Fruit fly (Drosophila melanogaster) whole organism, embryonic: ENCODE measurements around the gene CG14913.

Source experiments
- ATbp ChIP-seq: fragments of 200-800 bp; sonication (Bioruptor generic); optimal IDR thresholded peaks from 2 replicates; lab custom pipeline; 2017; ENCODE audit warnings: missing biosample characterization, mild to moderate bottlenecking, missing genetic modification characterization, missing genetic modification reagents
- C15 ChIP-seq: fragments of 200-800 bp; sonication (Bioruptor generic); IDR thresholded peaks from 3 replicates; pipeline ENCODE4 v1.3.6; 2022; ENCODE audit warnings: missing biosample characterization, missing genetic modification characterization
- CG10321 ChIP-seq: fragments of 200-800 bp; sonication (Bioruptor generic); IDR thresholded peaks from 2 replicates; pipeline ENCODE4 v1.3.6; 2022; ENCODE audit warnings: missing biosample characterization, missing genetic modification characterization
- CG11398 ChIP-seq: fragments of 200-800 bp; sonication (Bioruptor generic); optimal IDR thresholded peaks from 2 replicates; lab custom pipeline; 2016; ENCODE audit warnings: missing biosample characterization, missing genetic modification characterization
- CG1233 ChIP-seq: fragments of 200-800 bp; sonication (Bioruptor generic); optimal IDR thresholded peaks from 4 replicates; lab custom pipeline; 2018; ENCODE audit warnings: missing biosample characterization, mild to moderate bottlenecking, missing genetic modification characterization
- CG14860 ChIP-seq: fragments of 200-800 bp; sonication (Bioruptor generic); IDR thresholded peaks from 3 replicates; pipeline ENCODE4 v1.3.6; 2022; ENCODE audit warnings: missing biosample characterization, missing genetic modification characterization; ENCODE audit not compliant: partially characterized antibody
- CG15601 ChIP-seq: fragments of 200-800 bp; sonication (Bioruptor generic); optimal IDR thresholded peaks from 3 replicates; lab custom pipeline; 2019; ENCODE audit warnings: missing biosample characterization, mild to moderate bottlenecking, missing genetic modification characterization, moderate library complexity
- CG17912 ChIP-seq: fragments of 200-800 bp; sonication (Bioruptor generic); optimal IDR thresholded peaks from 2 replicates; lab custom pipeline; 2018; ENCODE audit warnings: missing biosample characterization, mild to moderate bottlenecking, missing genetic modification characterization
- CG18262 ChIP-seq: fragments of 200-800 bp; optimal IDR thresholded peaks from 3 replicates; lab custom pipeline; 2019; ENCODE audit warnings: missing biosample characterization, mild to moderate bottlenecking, missing genetic modification characterization, moderate library complexity
- CG2712 ChIP-seq: fragments of 200-800 bp; optimal IDR thresholded peaks from 3 replicates; lab custom pipeline; 2019; ENCODE audit warnings: missing biosample characterization, mild to moderate bottlenecking, missing genetic modification characterization, moderate library complexity
- CG31224 ChIP-seq: fragments of 200-800 bp; sonication (Bioruptor generic); IDR thresholded peaks from 2 replicates; pipeline ENCODE4 v1.3.6; 2022; ENCODE audit warnings: missing biosample characterization, missing genetic modification characterization
- CG33213 ChIP-seq: fragments of 200-800 bp; sonication (Bioruptor generic); optimal IDR thresholded peaks from 3 replicates; lab custom pipeline; 2016; ENCODE audit warnings: missing biosample characterization, missing genetic modification characterization
- CG4404 ChIP-seq: fragments of 200-800 bp; sonication (Bioruptor generic); IDR thresholded peaks from 2 replicates; pipeline ENCODE4 v1.3.6; 2022; ENCODE audit warnings: missing biosample characterization, missing genetic modification characterization
- CG4424 ChIP-seq: fragments of 200-800 bp; sonication (Bioruptor generic); optimal IDR thresholded peaks from 3 replicates; lab custom pipeline; 2016; ENCODE audit warnings: missing biosample characterization, missing genetic modification characterization
- CG4820 ChIP-seq: fragments of 200-800 bp; sonication (Bioruptor generic); optimal IDR thresholded peaks from 3 replicates; lab custom pipeline; 2016; ENCODE audit warnings: missing biosample characterization, missing genetic modification characterization
- CG6765 ChIP-seq: fragments of 200-800 bp; sonication (Bioruptor generic); optimal IDR thresholded peaks from 3 replicates; lab custom pipeline; 2017; ENCODE audit warnings: missing biosample characterization, mild to moderate bottlenecking, missing genetic modification characterization
- CG7271 ChIP-seq: fragments of 200-800 bp; sonication (Bioruptor generic); optimal IDR thresholded peaks from 2 replicates; lab custom pipeline; 2018; ENCODE audit warnings: missing biosample characterization, mild to moderate bottlenecking, missing genetic modification characterization, moderate library complexity
- CG7357 ChIP-seq: fragments of 200-800 bp; sonication (Bioruptor generic); IDR thresholded peaks from 3 replicates; pipeline ENCODE4 v1.3.6; 2022; ENCODE audit warnings: missing biosample characterization, missing genetic modification characterization
- CG7839 ChIP-seq: fragments of 200-800 bp; sonication (Bioruptor generic); optimal IDR thresholded peaks from 3 replicates; lab custom pipeline; 2018; ENCODE audit warnings: missing biosample characterization, mild to moderate bottlenecking, missing genetic modification characterization, moderate library complexity
- CG7987 ChIP-seq: fragments of 200-800 bp; sonication (Bioruptor generic); optimal IDR thresholded peaks from 2 replicates; lab custom pipeline; 2018; ENCODE audit warnings: missing biosample characterization, mild to moderate bottlenecking, missing genetic modification characterization, moderate library complexity
- CG8281 ChIP-seq: fragments of 200-800 bp; sonication (Bioruptor generic); optimal IDR thresholded peaks from 2 replicates; lab custom pipeline; 2018; ENCODE audit warnings: missing biosample characterization, mild to moderate bottlenecking, missing genetic modification characterization, moderate library complexity
- CG9797 ChIP-seq: fragments of 200-800 bp; sonication (Bioruptor generic); optimal IDR thresholded peaks from 3 replicates; lab custom pipeline; 2018; ENCODE audit warnings: missing biosample characterization, mild to moderate bottlenecking, missing genetic modification characterization
- Camta ChIP-seq: fragments of 200-800 bp; sonication (Bioruptor generic); optimal IDR thresholded peaks from 2 replicates; lab custom pipeline; 2016; ENCODE audit warnings: missing biosample characterization, missing genetic modification characterization
- Deaf1 ChIP-seq: fragments of 200-800 bp; optimal IDR thresholded peaks from 3 replicates; lab custom pipeline; 2019; ENCODE audit warnings: missing biosample characterization, mild to moderate bottlenecking, missing genetic modification characterization, moderate library complexity
- Dp ChIP-seq: fragments of 200-800 bp; sonication (Bioruptor generic); optimal IDR thresholded peaks from 2 replicates; lab custom pipeline; 2018; ENCODE audit warnings: missing biosample characterization, mild to moderate bottlenecking, missing genetic modification characterization, moderate library complexity
- Drgx ChIP-seq: fragments of 200-800 bp; sonication (Bioruptor generic); IDR thresholded peaks from 2 replicates; pipeline ENCODE4 v1.3.6; 2022; ENCODE audit warnings: missing biosample characterization, missing genetic modification characterization
- HLH54F ChIP-seq: fragments of 200-800 bp; sonication (Bioruptor generic); optimal IDR thresholded peaks from 3 replicates; lab custom pipeline; 2016; ENCODE audit warnings: missing biosample characterization, missing genetic modification characterization
- Meics ChIP-seq: fragments of 200-800 bp; sonication (Bioruptor generic); optimal IDR thresholded peaks from 2 replicates; lab custom pipeline; 2017; ENCODE audit warnings: missing biosample characterization, mild to moderate bottlenecking, missing genetic modification characterization
- NC2β ChIP-seq: fragments of 200-800 bp; sonication (Bioruptor generic); optimal IDR thresholded peaks from 2 replicates; lab custom pipeline; 2016; ENCODE audit warnings: missing biosample characterization, missing genetic modification characterization
- NFAT ChIP-seq: fragments of 200-800 bp; sonication (Bioruptor generic); IDR thresholded peaks from 2 replicates; pipeline ENCODE4 v1.3.6; 2022; ENCODE audit warnings: missing biosample characterization, missing genetic modification characterization
- Rx ChIP-seq: fragments of 200-800 bp; sonication (Bioruptor generic); IDR thresholded peaks from 2 replicates; pipeline ENCODE4 v1.3.6; 2022; ENCODE audit warnings: missing biosample characterization, missing genetic modification characterization
- Side ChIP-seq: fragments of 200-800 bp; sonication (Bioruptor generic); optimal IDR thresholded peaks from 2 replicates; lab custom pipeline; 2016; ENCODE audit warnings: missing biosample characterization, missing genetic modification characterization
- Sry-δ ChIP-seq: fragments of 200-800 bp; sonication (Bioruptor generic); optimal IDR thresholded peaks from 2 replicates; lab custom pipeline; 2016; ENCODE audit warnings: missing biosample characterization, missing genetic modification characterization
- eve ChIP-seq, 2 experiments: fragments of >200 bp; optimal IDR thresholded peaks; 2 replicates each; lab custom pipeline; 2017; ENCODE audit warnings: missing biosample characterization in 2 of 2, missing genetic modification characterization in 2 of 2
- gcm2 ChIP-seq: fragments of 200-800 bp; sonication (Bioruptor generic); optimal IDR thresholded peaks from 2 replicates; lab custom pipeline; 2016; ENCODE audit warnings: missing biosample characterization, missing genetic modification characterization
- grau ChIP-seq: fragments of 200-800 bp; optimal IDR thresholded peaks from 3 replicates; lab custom pipeline; 2019; ENCODE audit warnings: missing biosample characterization, mild to moderate bottlenecking, missing genetic modification characterization, moderate library complexity
- inv ChIP-seq: fragments of 200-800 bp; sonication (Bioruptor generic); IDR thresholded peaks from 2 replicates; pipeline ENCODE4 v1.3.6; 2022; ENCODE audit warnings: missing biosample characterization, missing genetic modification characterization; ENCODE audit not compliant: partially characterized antibody
- lab ChIP-seq: fragments of 200-800 bp; sonication (Bioruptor generic); optimal IDR thresholded peaks from 3 replicates; lab custom pipeline; 2017; ENCODE audit warnings: missing biosample characterization, missing genetic modification characterization, mild to moderate bottlenecking, moderate library complexity, missing genetic modification reagents
- org-1 ChIP-seq: fragments of 200-800 bp; sonication (Bioruptor generic); optimal IDR thresholded peaks from 2 replicates; lab custom pipeline; 2017; ENCODE audit warnings: missing biosample characterization, missing genetic modification characterization
- pita ChIP-seq: fragments of 200-800 bp; sonication (Bioruptor generic); optimal IDR thresholded peaks from 2 replicates; lab custom pipeline; 2017; ENCODE audit warnings: missing biosample characterization, mild to moderate bottlenecking, missing genetic modification characterization
- pzg ChIP-seq: fragments of 200-800 bp; sonication (Bioruptor generic); optimal IDR thresholded peaks from 3 replicates; lab custom pipeline; 2018; ENCODE audit warnings: missing biosample characterization, mild to moderate bottlenecking, missing genetic modification characterization, moderate library complexity
- salm ChIP-seq: fragments of 200-800 bp; sonication (Bioruptor generic); optimal IDR thresholded peaks from 2 replicates; lab custom pipeline; 2018; ENCODE audit warnings: missing biosample characterization, mild to moderate bottlenecking, missing genetic modification characterization
- sd ChIP-seq: fragments of 200-800 bp; sonication (Bioruptor generic); optimal IDR thresholded peaks from 3 replicates; lab custom pipeline; 2018; ENCODE audit warnings: missing biosample characterization, mild to moderate bottlenecking, missing genetic modification characterization, moderate library complexity
- seq ChIP-seq: fragments of 200-800 bp; sonication (Bioruptor generic); IDR thresholded peaks from 2 replicates; pipeline ENCODE4 v1.3.6; 2022; ENCODE audit warnings: missing biosample characterization, missing genetic modification characterization
- sob ChIP-seq: fragments of 200-800 bp; sonication (Bioruptor generic); IDR thresholded peaks from 2 replicates; pipeline ENCODE4 v1.3.6; 2022; ENCODE audit warnings: missing biosample characterization, missing genetic modification characterization
- tin ChIP-seq: fragments of 200-800 bp; sonication (Bioruptor generic); optimal IDR thresholded peaks from 3 replicates; lab custom pipeline; 2016; ENCODE audit warnings: missing biosample characterization, missing genetic modification characterization
- twi ChIP-seq: fragments of 200-800 bp; optimal IDR thresholded peaks from 2 replicates; lab custom pipeline; 2019; ENCODE audit warnings: missing biosample characterization, mild to moderate bottlenecking, missing genetic modification characterization, moderate library complexity
- wek ChIP-seq: fragments of 200-800 bp; sonication (Bioruptor generic); optimal IDR thresholded peaks from 3 replicates; lab custom pipeline; 2018; ENCODE audit warnings: missing biosample characterization, mild to moderate bottlenecking, missing genetic modification characterization, moderate library complexity
- zfh2 ChIP-seq: fragments of 200-800 bp; sonication (Bioruptor generic); optimal IDR thresholded peaks from 2 replicates; lab custom pipeline; 2016; ENCODE audit warnings: missing biosample characterization, missing genetic modification characterization

The CG14913 gene

dm6 chr2L:11003925-11004673, 12.7 kb upstream of the CG14913 start, which contains the start of gene RpL9 (continued):
- TF ChIP-seq CG1233 (GFP tag; lab: Kevin White, UChicago): peak; percentile 83
- peak; percentile 86 for TF ChIP-seq Meics (GFP tag; lab: Kevin White, UChicago)
- TF ChIP-seq grau (tag; lab: Kevin White, UChicago): no peak
- TF ChIP-seq pzg (GFP tag; lab: Kevin White, UChicago): peak; percentile 51
- no peak for TF ChIP-seq eve (GFP tag; optimal IDR thresholded peaks at IDR 0.05; lab: Kevin White, UChicago)
- TF ChIP-seq salm: peak; percentile 73
- TF ChIP-seq org-1: peak; percentile 68
- TF ChIP-seq Sry-δ (GFP tag; lab: Kevin White, UChicago): peak; percentile 7
- TF ChIP-seq CG2712: peak; percentile 50
- peak; percentile 54 for TF ChIP-seq CG4424 (GFP tag; lab: Kevin White, UChicago)
- TF ChIP-seq CG31224 (GFP tag; lab: Robert Waterston, UW): peak; percentile 49; the same call in 1 of the 2 replicates
- no peak for TF ChIP-seq CG14860 (GFP tag; lab: Robert Waterston, UW)
- TF ChIP-seq zfh2 (GFP tag; lab: Kevin White, UChicago): no peak
- no peak for TF ChIP-seq inv (GFP tag; lab: Robert Waterston, UW)
- TF ChIP-seq CG6765 (GFP tag; lab: Kevin White, UChicago): peak; percentile 94
- peak; percentile 61; the same call in 1 of the 3 replicates for TF ChIP-seq C15
- TF ChIP-seq HLH54F (GFP tag; lab: Kevin White, UChicago): peak; percentile 32
- peak; percentile 19 for TF ChIP-seq Dp (GFP tag; lab: Kevin White, UChicago)
- TF ChIP-seq gcm2 (GFP tag; lab: Kevin White, UChicago): peak; percentile 1
- TF ChIP-seq twi (tag; lab: Kevin White, UChicago): no peak
- peak; percentile 85 for TF ChIP-seq wek
- no peak for TF ChIP-seq CG7839 (tag; lab: Kevin White, UChicago)
- 0 out of 3 replicates have a peak, but pooled peaks have one; percentile 25 for TF ChIP-seq CG7357
- TF ChIP-seq CG15601 (tag; lab: Kevin White, UChicago): peak; percentile 53
- TF ChIP-seq CG4820 (GFP tag; lab: Kevin White, UChicago): no peak
- TF ChIP-seq sob (GFP tag; lab: Robert Waterston, UW): no peak; the same call in 1 of the 2 replicates
- peak; percentile 70 for TF ChIP-seq Camta
- TF ChIP-seq Drgx (GFP tag; lab: Robert Waterston, UW): no peak
- peak; percentile 70 for TF ChIP-seq CG11398 (GFP tag; lab: Kevin White, UChicago)
- peak; percentile 95 for TF ChIP-seq CG7271
- no peak for TF ChIP-seq lab
- TF ChIP-seq tin: peak; percentile 25
- TF ChIP-seq CG33213: peak; percentile 75
- TF ChIP-seq CG7987: peak; percentile 90
- TF ChIP-seq CG8281: peak; percentile 50
- no peak for TF ChIP-seq pita (GFP tag; lab: Kevin White, UChicago)
- no peak; the same call in 1 of the 2 replicates for TF ChIP-seq NFAT (GFP tag; lab: Robert Waterston, UW)
- TF ChIP-seq Rx (GFP tag; lab: Robert Waterston, UW): no peak
- peak; percentile 57; the same call in 1 of the 2 replicates for TF ChIP-seq CG10321 (GFP tag; lab: Robert Waterston, UW)
- TF ChIP-seq CG9797 (GFP tag; lab: Kevin White, UChicago): peak; percentile 57
- peak; percentile 87 for TF ChIP-seq NC2β (GFP tag; lab: Kevin White, UChicago)
- no peak for TF ChIP-seq CG4404 (GFP tag; lab: Robert Waterston, UW)
- TF ChIP-seq CG17912: peak; percentile 91
- no peak for TF ChIP-seq Deaf1 (tag; lab: Kevin White, UChicago)
- TF ChIP-seq ATbp (GFP tag; lab: Kevin White, UChicago): no peak
- no peak for TF ChIP-seq sd
- peak; percentile 64 for TF ChIP-seq CG18262 (tag; lab: Kevin White, UChicago)
- TF ChIP-seq seq (GFP tag; lab: Robert Waterston, UW): peak; percentile 57; the same call in 1 of the 2 replicates
- TF ChIP-seq Side: peak; percentile 82
